Worm (Caenorhabditis elegans): Measurements from ENCODE around the gene aqp-4.

Gene aqp-4

DNA sequence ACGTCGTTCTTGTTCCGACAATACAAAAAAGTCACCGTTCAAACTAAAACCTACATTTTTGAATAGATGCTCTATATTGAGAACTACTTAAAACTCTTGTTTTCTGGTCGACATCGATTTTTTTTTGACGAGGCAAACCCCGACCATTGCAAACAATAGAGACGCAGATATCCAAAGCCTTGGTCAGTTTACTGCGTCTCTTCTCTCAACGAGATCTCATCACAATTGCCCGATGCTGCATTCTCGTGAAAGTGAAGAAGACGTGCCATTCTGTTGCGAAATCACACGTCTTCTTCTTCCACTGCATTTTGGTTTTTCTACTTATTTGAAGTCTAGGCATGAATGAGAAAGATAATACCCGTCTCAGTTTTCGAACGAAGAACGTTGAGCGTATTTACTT is 33.0 kb upstream of the aqp-4 start:
- TF ChIP-seq Y79H2A.3 (GFP tag; conservative IDR thresholded peaks at IDR 0.05) = no peak
- no peak for TF ChIP-seq ztf-18 (tag; optimal IDR thresholded peaks at IDR 0.05)
- peak; percentile 63; the same call in 1 of the 2 replicates for TF ChIP-seq hmg-1.2 (GFP tag; IDR thresholded peaks at IDR 0.05)
- TF ChIP-seq F33H1.4 (GFP tag; IDR thresholded peaks at IDR 0.05) = no peak
- TF ChIP-seq tbx-9 (tag; optimal IDR thresholded peaks at IDR 0.05; ENCODE audit: borderline replicate concordance) = no peak
- TF ChIP-seq ceh-79 (tag; optimal IDR thresholded peaks at IDR 0.05) = no peak
- TF ChIP-seq lin-26 (GFP tag; IDR thresholded peaks at IDR 0.05) = no peak
- TF ChIP-seq ceh-27 (GFP tag; optimal IDR thresholded peaks at IDR 0.05) = peak; percentile 74
- TF ChIP-seq aptf-2 (GFP tag; conservative IDR thresholded peaks at IDR 0.05) = no peak
- no peak for TF ChIP-seq die-1 (tag; optimal IDR thresholded peaks at IDR 0.05)
- no peak for TF ChIP-seq F37B4.10 (GFP tag; IDR thresholded peaks at IDR 0.05)
- TF ChIP-seq fkh-3 (tag; optimal IDR thresholded peaks at IDR 0.05) = no peak
- no peak for TF ChIP-seq sptf-2 (GFP tag; optimal IDR thresholded peaks at IDR 0.05)
- no peak for TF ChIP-seq bed-1 (GFP tag; IDR thresholded peaks at IDR 0.05)
- no peak for TF ChIP-seq egrh-3 (GFP tag; IDR thresholded peaks at IDR 0.05)
- TF ChIP-seq nfya-1 (tag; optimal IDR thresholded peaks at IDR 0.05; ENCODE audit: borderline replicate concordance, insufficient read depth) = no peak
- TF ChIP-seq madf-6 (GFP tag; IDR thresholded peaks at IDR 0.05) = no peak
- no peak for TF ChIP-seq dpl-1 (GFP tag; optimal IDR thresholded peaks at IDR 0.05)
- no peak for TF ChIP-seq snpc-1.1 (tag; optimal IDR thresholded peaks at IDR 0.05; ENCODE audit: insufficient read depth)
- TF ChIP-seq sdz-38 (tag; optimal IDR thresholded peaks at IDR 0.05) = no peak
- peak; percentile 47 for TF ChIP-seq K12H6.12 (tag; optimal IDR thresholded peaks at IDR 0.05)
- TF ChIP-seq lin-35 (GFP tag; optimal IDR thresholded peaks at IDR 0.05) = no peak
- no peak for TF ChIP-seq F22D6.2 (tag; optimal IDR thresholded peaks at IDR 0.05)
- TF ChIP-seq F10E7.11 (tag; optimal IDR thresholded peaks at IDR 0.05) = no peak
- peak; percentile 78; the same call in 1 of the 2 replicates for TF ChIP-seq cebp-1 (GFP tag; IDR thresholded peaks at IDR 0.05)
- TF ChIP-seq cebp-1 (tag; optimal IDR thresholded peaks at IDR 0.05) = peak; percentile 96
- no peak for TF ChIP-seq F52B5.7 (tag; optimal IDR thresholded peaks at IDR 0.05)
- TF ChIP-seq D2030.7 (GFP tag; IDR thresholded peaks at IDR 0.05) = no peak

DNA sequence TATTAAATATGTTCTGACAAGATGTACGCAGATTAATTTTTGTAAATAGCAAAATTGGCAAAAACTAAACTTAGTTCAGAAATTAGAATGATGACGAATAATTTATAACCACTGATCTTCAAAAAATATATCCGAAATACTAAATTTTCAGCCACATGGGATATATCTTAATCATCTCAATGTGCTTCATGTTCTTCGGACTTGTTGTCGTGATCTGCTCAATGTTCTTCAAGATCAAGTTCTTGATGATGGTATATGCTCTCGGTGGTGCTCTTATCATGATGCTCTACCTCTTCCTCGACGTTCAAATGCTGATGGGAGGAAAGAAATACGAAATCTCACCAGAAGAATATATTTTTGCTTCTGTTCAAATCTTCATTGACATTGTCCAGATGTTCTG is 30.8 kb upstream of the aqp-4 start:
- TF ChIP-seq snpc-1.3 (tag; optimal IDR thresholded peaks at IDR 0.05; ENCODE audit: insufficient read depth) = no peak
- no peak for TF ChIP-seq ama-1 (optimal IDR thresholded peaks at IDR 0.05)
- TF ChIP-seq ama-1 (GFP tag; optimal IDR thresholded peaks at IDR 0.05) = no peak
- no peak for TF ChIP-seq D2030.7 (GFP tag; IDR thresholded peaks at IDR 0.05)
- no peak for TF ChIP-seq F57C9.4 (tag; optimal IDR thresholded peaks at IDR 0.05)
- no peak for TF ChIP-seq attf-3 (GFP tag; conservative IDR thresholded peaks at IDR 0.05)
- TF ChIP-seq ZK185.1 (tag; optimal IDR thresholded peaks at IDR 0.05; ENCODE audit: poor library complexity, severe bottlenecking) = no peak
- no peak for TF ChIP-seq T26A5.8 (tag; optimal IDR thresholded peaks at IDR 0.05)
- TF ChIP-seq lin-35 (GFP tag; optimal IDR thresholded peaks at IDR 0.05) = no peak
- TF ChIP-seq chd-7 (tag; optimal IDR thresholded peaks at IDR 0.05) = no peak
- no peak for TF ChIP-seq Y79H2A.3 (GFP tag; conservative IDR thresholded peaks at IDR 0.05)
- no peak for TF ChIP-seq xnd-1 (tag; optimal IDR thresholded peaks at IDR 0.05)
- no peak for TF ChIP-seq bed-2 (GFP tag; IDR thresholded peaks at IDR 0.05)
- TF ChIP-seq nhr-80 (tag; optimal IDR thresholded peaks at IDR 0.05) = no peak
- no peak for TF ChIP-seq ztf-28 (GFP tag; IDR thresholded peaks at IDR 0.05)
- no peak for TF ChIP-seq pha-4 (tag; optimal IDR thresholded peaks at IDR 0.05)
- TF ChIP-seq unc-62 (GFP tag; optimal IDR thresholded peaks at IDR 0.05) = no peak
- no peak for TF ChIP-seq egl-18 (GFP tag; IDR thresholded peaks at IDR 0.05)

Data from whole organism, young adult.